Fruit fly (Drosophila melanogaster) whole organism, embryonic: Measurements from ENCODE around the gene Caper.
A peak's percentile ranks its signal among the peaks of the same experiment; 100 is the strongest.

ENCODE experiments used
- Ada2b ChIP-seq: fragments of 200-800 bp; sonication (Bioruptor generic); IDR thresholded peaks from 2 replicates; pipeline ENCODE4 v1.3.6; 2022; ENCODE audit warnings: missing biosample characterization, missing genetic modification characterization
- Atf3 ChIP-seq: fragments of 200-800 bp; sonication (Bioruptor generic); optimal IDR thresholded peaks from 3 replicates; lab custom pipeline; 2016; ENCODE audit warnings: missing biosample characterization, missing genetic modification characterization
- CG10321 ChIP-seq: fragments of 200-800 bp; sonication (Bioruptor generic); IDR thresholded peaks from 2 replicates; pipeline ENCODE4 v1.3.6; 2022; ENCODE audit warnings: missing biosample characterization, missing genetic modification characterization
- CG12155 ChIP-seq: fragments of 200-800 bp; sonication (Bioruptor generic); optimal IDR thresholded peaks from 3 replicates; lab custom pipeline; 2016; ENCODE audit warnings: missing biosample characterization, missing genetic modification characterization
- CG12744 ChIP-seq: fragments of 200-800 bp; sonication (Bioruptor generic); optimal IDR thresholded peaks from 2 replicates; lab custom pipeline; 2016; ENCODE audit warnings: missing biosample characterization, missing genetic modification characterization
- CG13775 ChIP-seq: fragments of 200-800 bp; sonication (Bioruptor generic); optimal IDR thresholded peaks from 3 replicates; lab custom pipeline; 2017; ENCODE audit warnings: missing biosample characterization, mild to moderate bottlenecking, missing genetic modification characterization
- CG15479 ChIP-seq: fragments of 200-800 bp; sonication (Bioruptor generic); optimal IDR thresholded peaks from 3 replicates; lab custom pipeline; 2019; ENCODE audit warnings: missing biosample characterization, mild to moderate bottlenecking, missing genetic modification characterization, moderate library complexity
- CG16779 ChIP-seq: fragments of 200-800 bp; sonication (Bioruptor generic); IDR thresholded peaks from 2 replicates; pipeline ENCODE4 v1.3.6; 2022; ENCODE audit warnings: missing biosample characterization, missing genetic modification characterization
- CG17186 ChIP-seq: fragments of 200-800 bp; sonication (Bioruptor generic); optimal IDR thresholded peaks from 3 replicates; lab custom pipeline; 2017; ENCODE audit warnings: missing biosample characterization, missing genetic modification reagents, missing genetic modification characterization
- CG17829 ChIP-seq: fragments of 200-800 bp; optimal IDR thresholded peaks from 2 replicates; lab custom pipeline; 2019; ENCODE audit warnings: missing biosample characterization, mild to moderate bottlenecking, missing genetic modification characterization, moderate library complexity
- CG30431 ChIP-seq: fragments of 200-800 bp; sonication (Bioruptor generic); optimal IDR thresholded peaks from 2 replicates; lab custom pipeline; 2017; ENCODE audit warnings: missing biosample characterization, missing genetic modification characterization
- CG33557 ChIP-seq: fragments of 200-800 bp; sonication (Bioruptor generic); optimal IDR thresholded peaks from 2 replicates; lab custom pipeline; 2019; ENCODE audit warnings: missing biosample characterization, mild to moderate bottlenecking, missing genetic modification characterization, moderate library complexity
- CG42726 ChIP-seq: fragments of 200-800 bp; sonication (Bioruptor generic); IDR thresholded peaks from 2 replicates; pipeline ENCODE4 v1.3.6; 2022; ENCODE audit warnings: missing biosample characterization, missing genetic modification characterization; ENCODE audit not compliant: partially characterized antibody
- CG4360 ChIP-seq: fragments of 200-800 bp; sonication (Bioruptor generic); IDR thresholded peaks from 2 replicates; pipeline ENCODE4 v1.3.6; 2022; ENCODE audit warnings: missing biosample characterization, missing genetic modification characterization
- CG8924 ChIP-seq: fragments of 200-800 bp; optimal IDR thresholded peaks from 3 replicates; lab custom pipeline; 2019; ENCODE audit warnings: missing biosample characterization, mild to moderate bottlenecking, missing genetic modification characterization, moderate library complexity
- CTCF ChIP-seq: fragments of 200-800 bp; sonication (Bioruptor generic); optimal IDR thresholded peaks from 2 replicates; lab custom pipeline; 2017; ENCODE audit warnings: missing biosample characterization, mild to moderate bottlenecking, missing genetic modification characterization, moderate library complexity
- D19A ChIP-seq: fragments of 200-800 bp; optimal IDR thresholded peaks from 3 replicates; lab custom pipeline; 2019; ENCODE audit warnings: missing biosample characterization, mild to moderate bottlenecking, missing genetic modification characterization, moderate library complexity
- D19B ChIP-seq: fragments of 200-800 bp; sonication (Bioruptor generic); optimal IDR thresholded peaks from 2 replicates; lab custom pipeline; 2017; ENCODE audit warnings: missing biosample characterization, mild to moderate bottlenecking, missing genetic modification characterization
- Dbx ChIP-seq: fragments of 200-800 bp; sonication (Bioruptor generic); IDR thresholded peaks from 3 replicates; pipeline ENCODE4 v1.3.6; 2022; ENCODE audit warnings: missing biosample characterization, missing genetic modification characterization
- Dfd ChIP-seq, 2 experiments: fragments of >200 bp; optimal IDR thresholded peaks; 2 replicates each; lab custom pipeline; 2017; ENCODE audit warnings: missing biosample characterization in 2 of 2, missing genetic modification characterization in 2 of 2
- GATAe ChIP-seq: fragments of 200-800 bp; sonication (Bioruptor generic); conservative IDR thresholded peaks from 2 replicates; pipeline ENCODE4 v1.3.6; 2022; ENCODE audit warnings: missing biosample characterization, missing genetic modification characterization
- H2.0 ChIP-seq: fragments of 200-800 bp; sonication (Bioruptor generic); IDR thresholded peaks from 2 replicates; pipeline ENCODE4 v1.3.6; 2022; ENCODE audit warnings: missing biosample characterization, missing genetic modification characterization
- HLHmδ ChIP-seq: fragments of 200-800 bp; sonication (Bioruptor generic); optimal IDR thresholded peaks from 2 replicates; lab custom pipeline; 2018; ENCODE audit warnings: missing biosample characterization, mild to moderate bottlenecking, missing genetic modification characterization, moderate library complexity
- HmgD ChIP-seq: fragments of 200-800 bp; sonication (Bioruptor generic); optimal IDR thresholded peaks from 3 replicates; lab custom pipeline; 2016; ENCODE audit warnings: missing biosample characterization, missing genetic modification characterization
- Hsf ChIP-seq: fragments of 200-800 bp; sonication (Bioruptor generic); optimal IDR thresholded peaks from 3 replicates; lab custom pipeline; 2016; ENCODE audit warnings: missing biosample characterization, missing genetic modification characterization
- Lim3 ChIP-seq: fragments of 200-800 bp; sonication (Bioruptor generic); IDR thresholded peaks from 2 replicates; pipeline ENCODE4 v1.3.6; 2022; ENCODE audit warnings: missing biosample characterization, missing genetic modification characterization
- MTF-1 ChIP-seq: fragments of 200-800 bp; sonication (Bioruptor generic); optimal IDR thresholded peaks from 2 replicates; lab custom pipeline; 2018; ENCODE audit warnings: missing biosample characterization, mild to moderate bottlenecking, missing genetic modification characterization, borderline replicate concordance
- Mes4 ChIP-seq: fragments of 200-800 bp; sonication (Bioruptor generic); optimal IDR thresholded peaks from 2 replicates; lab custom pipeline; 2016; ENCODE audit warnings: missing biosample characterization, missing genetic modification characterization
- Mrtf ChIP-seq: fragments of 200-800 bp; sonication (Bioruptor generic); IDR thresholded peaks from 3 replicates; pipeline ENCODE4 v1.3.6; 2022; ENCODE audit warnings: missing biosample characterization, missing genetic modification characterization
- NfI ChIP-seq: fragments of 200-800 bp; sonication (Bioruptor generic); optimal IDR thresholded peaks from 3 replicates; lab custom pipeline; 2018; ENCODE audit warnings: missing biosample characterization, mild to moderate bottlenecking, missing genetic modification characterization, moderate library complexity
- Rx ChIP-seq: fragments of 200-800 bp; sonication (Bioruptor generic); IDR thresholded peaks from 2 replicates; pipeline ENCODE4 v1.3.6; 2022; ENCODE audit warnings: missing biosample characterization, missing genetic modification characterization
- bbx ChIP-seq: fragments of 200-800 bp; sonication (Bioruptor generic); IDR thresholded peaks from 2 replicates; pipeline ENCODE4 v1.3.6; 2022; ENCODE audit warnings: missing biosample characterization, missing genetic modification characterization; ENCODE audit not compliant: partially characterized antibody
- cad ChIP-seq: fragments of >200 bp; optimal IDR thresholded peaks from 2 replicates; lab custom pipeline; 2017; ENCODE audit warnings: missing biosample characterization, missing genetic modification characterization
- cg ChIP-seq: fragments of 200-800 bp; sonication (Bioruptor generic); optimal IDR thresholded peaks from 3 replicates; lab custom pipeline; 2019; ENCODE audit warnings: missing biosample characterization, mild to moderate bottlenecking, missing genetic modification characterization, moderate library complexity
- corto ChIP-seq: fragments of 200-800 bp; sonication (Bioruptor generic); optimal IDR thresholded peaks from 2 replicates; lab custom pipeline; 2016; ENCODE audit warnings: missing biosample characterization, mild to moderate bottlenecking, missing genetic modification characterization, moderate library complexity
- ewg ChIP-seq: fragments of 200-800 bp; sonication (Bioruptor generic); optimal IDR thresholded peaks from 3 replicates; lab custom pipeline; 2017; ENCODE audit warnings: mild to moderate bottlenecking, missing biosample characterization, missing genetic modification reagents, missing genetic modification characterization
- exex ChIP-seq: fragments of 200-800 bp; sonication (Bioruptor generic); optimal IDR thresholded peaks from 4 replicates; lab custom pipeline; 2018; ENCODE audit warnings: missing biosample characterization, mild to moderate bottlenecking, missing genetic modification characterization, moderate library complexity
- hb ChIP-seq: fragments of 200-800 bp; sonication (Bioruptor generic); IDR thresholded peaks from 3 replicates; pipeline ENCODE4 v1.3.6; 2022; ENCODE audit warnings: missing biosample characterization, missing genetic modification characterization; ENCODE audit not compliant: partially characterized antibody
- ind ChIP-seq: fragments of 200-800 bp; sonication (Bioruptor generic); optimal IDR thresholded peaks from 3 replicates; lab custom pipeline; 2016; ENCODE audit warnings: missing biosample characterization, missing genetic modification characterization
- mld ChIP-seq: fragments of 200-800 bp; sonication (Bioruptor generic); IDR thresholded peaks from 3 replicates; pipeline ENCODE4 v1.3.6; 2022; ENCODE audit warnings: missing biosample characterization, missing genetic modification characterization; ENCODE audit not compliant: partially characterized antibody
- oc ChIP-seq: fragments of 200-800 bp; sonication (Bioruptor generic); optimal IDR thresholded peaks from 2 replicates; lab custom pipeline; 2018; ENCODE audit warnings: missing biosample characterization, mild to moderate bottlenecking, missing genetic modification characterization, moderate library complexity
- phol ChIP-seq: fragments of 200-800 bp; sonication (Bioruptor generic); optimal IDR thresholded peaks from 3 replicates; lab custom pipeline; 2018; ENCODE audit warnings: missing biosample characterization, mild to moderate bottlenecking, missing genetic modification characterization, moderate library complexity
- row ChIP-seq: fragments of 200-800 bp; sonication (Bioruptor generic); IDR thresholded peaks from 3 replicates; pipeline ENCODE4 v1.3.6; 2022; ENCODE audit warnings: missing biosample characterization, missing genetic modification characterization
- stc ChIP-seq: fragments of 200-800 bp; sonication (Bioruptor generic); IDR thresholded peaks from 2 replicates; pipeline ENCODE4 v1.3.6; 2022; ENCODE audit warnings: missing biosample characterization, missing genetic modification characterization
- tgo ChIP-seq: fragments of 200-800 bp; sonication (Bioruptor generic); IDR thresholded peaks from 3 replicates; pipeline ENCODE4 v1.3.6; 2022; ENCODE audit warnings: missing biosample characterization, missing genetic modification characterization
- tna ChIP-seq: fragments of 200-800 bp; sonication (Bioruptor generic); IDR thresholded peaks from 2 replicates; pipeline ENCODE4 v1.3.6; 2022; ENCODE audit warnings: missing biosample characterization, missing genetic modification characterization; ENCODE audit not compliant: partially characterized antibody
- vfl ChIP-seq: fragments of 200-800 bp; sonication (Bioruptor generic); optimal IDR thresholded peaks from 2 replicates; lab custom pipeline; 2016; ENCODE audit warnings: missing biosample characterization, missing genetic modification characterization
- vvl ChIP-seq: fragments of 200-800 bp; sonication (Bioruptor generic); IDR thresholded peaks from 2 replicates; pipeline ENCODE4 v1.3.6; 2022; ENCODE audit warnings: missing biosample characterization, missing genetic modification characterization
- zfh2 ChIP-seq: fragments of 200-800 bp; sonication (Bioruptor generic); optimal IDR thresholded peaks from 2 replicates; lab custom pipeline; 2016; ENCODE audit warnings: missing biosample characterization, missing genetic modification characterization

Gene Caper

DNA sequence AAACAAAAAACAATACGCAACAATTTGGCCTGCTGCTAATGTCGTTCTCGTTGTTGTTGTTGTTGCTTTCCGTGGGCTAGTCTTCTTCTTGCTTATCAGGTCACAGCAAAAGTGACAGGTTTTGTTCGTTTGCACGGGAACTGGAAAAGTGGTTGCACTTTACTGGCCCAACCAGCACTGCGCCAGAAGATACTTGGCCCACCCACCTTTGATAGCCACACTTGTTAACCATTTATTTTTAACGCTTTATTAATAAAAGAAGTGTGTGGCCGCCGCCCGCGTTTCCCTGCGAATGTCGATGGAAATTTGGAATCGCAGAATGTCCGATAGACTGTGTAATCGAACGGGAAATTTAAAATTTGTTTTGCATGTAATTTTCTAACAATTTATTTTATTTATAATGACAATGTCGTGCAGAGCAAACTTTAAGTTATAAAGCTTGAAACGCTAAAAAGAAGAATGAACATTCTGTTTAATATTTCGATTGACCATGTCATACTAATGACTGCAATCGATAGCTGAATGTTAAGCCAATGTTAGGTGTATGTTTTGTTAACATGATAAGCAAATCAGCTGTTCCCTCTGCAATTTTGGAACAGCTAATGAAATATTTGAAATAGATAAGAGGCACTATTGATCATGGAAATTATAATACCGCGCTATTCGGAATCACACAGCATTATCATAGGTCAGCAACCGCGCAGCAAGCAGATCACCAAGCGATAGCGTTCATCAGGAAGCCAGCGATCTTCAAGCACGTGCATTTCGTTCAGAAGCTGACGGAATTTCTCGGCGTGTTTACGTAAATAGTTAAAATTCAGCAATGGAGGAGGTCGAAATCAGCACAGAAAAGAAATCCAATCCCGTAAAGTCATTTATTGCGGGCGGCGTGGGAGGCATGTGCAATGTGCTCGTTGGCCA, 5.3 kb upstream of the Caper start, which contains the start of the genes CG31908 and MME1 (continued):
- TF ChIP-seq D19B (no peak), Hsf (no peak), CG42726 (GFP tag; lab: Robert Waterston, UW) (0 out of 2 replicates have a peak, but pooled peaks have one; percentile 9), CG12744 (GFP tag; lab: Kevin White, UChicago) (no peak), corto (GFP tag; lab: Kevin White, UChicago) (no peak), CG13775 (GFP tag; lab: Kevin White, UChicago) (peak; percentile 41), mld (GFP tag; lab: Robert Waterston, UW) (no peak; the same call in 2 of the 3 replicates), H2.0 (GFP tag; lab: Robert Waterston, UW) (no peak), CG16779 (no peak), vfl (no peak), ewg (GFP tag; lab: Kevin White, UChicago) (no peak), CG30431 (GFP tag; lab: Kevin White, UChicago) (no peak), HmgD (GFP tag; lab: Kevin White, UChicago) (no peak), Atf3 (no peak), Mes4 (GFP tag; lab: Kevin White, UChicago) (no peak), Mrtf (GFP tag; lab: Robert Waterston, UW) (no peak), Rx (GFP tag; lab: Robert Waterston, UW) (no peak), Dbx (GFP tag; lab: Robert Waterston, UW) (0 out of 3 replicates have a peak, but pooled peaks have one; percentile 38), cad (no peak), NfI (GFP tag; lab: Kevin White, UChicago) (peak; percentile 14), CG15479 (GFP tag; lab: Kevin White, UChicago) (no peak), tgo (no peak; the same call in 2 of the 3 replicates), HLHmδ (GFP tag; lab: Kevin White, UChicago) (no peak), zfh2 (GFP tag; lab: Kevin White, UChicago) (peak; percentile 68), bbx (GFP tag; lab: Robert Waterston, UW) (peak; percentile 68), CG8924 (tag; lab: Kevin White, UChicago) (peak; percentile 42), row (GFP tag; lab: Robert Waterston, UW) (peak; percentile 41; the same call in 1 of the 3 replicates), Ada2b (GFP tag; lab: Robert Waterston, UW) (no peak), ind (GFP tag; lab: Kevin White, UChicago) (peak; percentile 43), CTCF (GFP tag; lab: Kevin White, UChicago) (no peak), tna (GFP tag; lab: Robert Waterston, UW) (peak; percentile 75), stc (GFP tag; lab: Robert Waterston, UW) (no peak), cg (no peak), exex (tag; lab: Kevin White, UChicago) (peak; percentile 26), Dfd (GFP tag; optimal IDR thresholded peaks at IDR 0.05; lab: Kevin White, UChicago) (no peak), GATAe (no peak), vvl (GFP tag; lab: Robert Waterston, UW) (no peak), CG17186 (GFP tag; lab: Kevin White, UChicago) (peak; percentile 43), Lim3 (no peak), CG12155 (GFP tag; lab: Kevin White, UChicago) (peak; percentile 21), D19A (tag; lab: Kevin White, UChicago) (no peak), phol (peak; percentile 18), CG4360 (GFP tag; lab: Robert Waterston, UW) (peak; percentile 99), oc (tag; lab: Kevin White, UChicago) (no peak), MTF-1 (no peak), CG33557 (GFP tag; lab: Kevin White, UChicago) (no peak), CG10321 (GFP tag; lab: Robert Waterston, UW) (no peak), CG17829 (tag; lab: Kevin White, UChicago) (peak; percentile 29), hb (GFP tag; lab: Robert Waterston, UW) (peak; percentile 66; the same call in 1 of the 3 replicates)
